Worm (Caenorhabditis elegans) whole organism, L1 larva: ENCODE results near the gene F14B8.4.
A peak's percentile ranks its signal among the peaks of the same experiment; 100 is the strongest.

Source experiments
- C04F5.9 ChIP-seq: sonication (generic microtip); optimal IDR thresholded peaks from 2 replicates; lab custom pipeline; 2016; ENCODE audit warnings: missing genetic modification characterization, missing compliant biosample characterization
- alr-1 ChIP-seq: fragments of 200-800 bp; sonication (Bioruptor generic); optimal IDR thresholded peaks from 2 replicates; lab custom pipeline; 2018; ENCODE audit warnings: borderline replicate concordance, mild to moderate bottlenecking, missing genetic modification characterization, missing compliant biosample characterization
- aly-2 ChIP-seq: fragments of 150-350 bp; optimal IDR thresholded peaks from 2 replicates; lab custom pipeline; 2014; ENCODE audit warnings: missing biosample characterization, missing genetic modification characterization
- ama-1 ChIP-seq: fragments of 150-350 bp; optimal IDR thresholded peaks from 2 replicates; lab custom pipeline; 2014
- blmp-1 ChIP-seq: fragments of 150-350 bp; optimal IDR thresholded peaks from 2 replicates; lab custom pipeline; 2014; ENCODE audit warnings: missing biosample characterization, missing genetic modification characterization
- ceh-63 ChIP-seq: fragments of 200-800 bp; sonication (Bioruptor generic); optimal IDR thresholded peaks from 2 replicates; lab custom pipeline; 2018; ENCODE audit warnings: mild to moderate bottlenecking, missing genetic modification characterization, missing compliant biosample characterization
- ceh-8 ChIP-seq: fragments of 200-800 bp; sonication (Bioruptor generic); optimal IDR thresholded peaks from 2 replicates; lab custom pipeline; 2018; ENCODE audit warnings: mild to moderate bottlenecking, missing genetic modification characterization, moderate library complexity, missing compliant biosample characterization
- dpl-1 ChIP-seq, 3 experiments: fragments of 150-350 bp in 2 of 3; sonication (generic microtip) in 1 of 3; optimal IDR thresholded peaks; 2 replicates each; lab custom pipeline; 2014 to 2017; ENCODE audit warnings: missing biosample characterization in 3 of 3, missing genetic modification characterization in 3 of 3, missing genetic modification reagents in 3 of 3
- efl-1 ChIP-seq, 4 experiments: fragments of 150-350 bp; optimal IDR thresholded peaks in 3 of 4; peaks in 1 of 4; 1 replicate in 1 of 4; 2 replicates in 3 of 4; lab custom pipeline; 2014; ENCODE audit warnings: missing biosample characterization in 2 of 4, missing genetic modification characterization in 2 of 4, missing genetic modification reagents in 2 of 4
- efl-3 ChIP-seq: fragments of 200-800 bp; sonication (Bioruptor generic); optimal IDR thresholded peaks from 2 replicates; lab custom pipeline; 2018; ENCODE audit warnings: mild to moderate bottlenecking, missing genetic modification characterization, missing compliant biosample characterization
- elt-2 ChIP-seq: sonication (generic microtip); optimal IDR thresholded peaks from 2 replicates; lab custom pipeline; 2016; ENCODE audit warnings: missing genetic modification characterization, mild to moderate bottlenecking, inconsistent platforms, missing compliant biosample characterization, missing genetic modification reagents
- elt-3 ChIP-seq, 6 experiments: fragments of 150-350 bp in 1 of 6; sonication (generic microtip); optimal IDR thresholded peaks; 2 replicates each; lab custom pipeline; 2017 to 2018; ENCODE audit warnings: missing biosample characterization in 6 of 6, missing genetic modification characterization in 6 of 6, inconsistent platforms in 1 of 6
- fkh-4 ChIP-seq: sonication (generic microtip); optimal IDR thresholded peaks from 2 replicates; lab custom pipeline; 2016; ENCODE audit warnings: missing compliant biosample characterization, missing genetic modification characterization, borderline replicate concordance
- fkh-8 ChIP-seq: sonication (generic microtip); optimal IDR thresholded peaks from 2 replicates; lab custom pipeline; 2016; ENCODE audit warnings: mild to moderate bottlenecking, missing genetic modification characterization, missing compliant biosample characterization
- grh-1 ChIP-seq: fragments of 200-800 bp; sonication (Bioruptor generic); IDR thresholded peaks from 2 replicates; pipeline ENCODE4 v1.3.6; 2022; ENCODE audit warnings: missing genetic modification reagents, missing genetic modification characterization, missing compliant biosample characterization
- hlh-4 ChIP-seq: sonication (generic microtip); optimal IDR thresholded peaks from 2 replicates; lab custom pipeline; 2016; ENCODE audit warnings: mild to moderate bottlenecking, missing genetic modification characterization, missing compliant biosample characterization
- jun-1 ChIP-seq: fragments of 150-350 bp; optimal IDR thresholded peaks from 2 replicates; lab custom pipeline; 2014; ENCODE audit warnings: missing biosample characterization, missing genetic modification reagents, missing genetic modification characterization
- lin-14 ChIP-seq: fragments of 200-800 bp; sonication (Bioruptor generic); optimal IDR thresholded peaks from 2 replicates; lab custom pipeline; 2018; ENCODE audit warnings: mild to moderate bottlenecking, missing genetic modification characterization, moderate library complexity, missing compliant biosample characterization
- lin-15B ChIP-seq: fragments of 150-350 bp; sonication (generic microtip); optimal IDR thresholded peaks from 3 replicates; lab custom pipeline; 2014; ENCODE audit warnings: missing biosample characterization, missing genetic modification characterization
- lin-35 ChIP-seq, 2 experiments: fragments of 150-350 bp; optimal IDR thresholded peaks; 2 replicates each; lab custom pipeline; 2014; ENCODE audit warnings: missing biosample characterization in 2 of 2, missing genetic modification characterization in 2 of 2, missing genetic modification reagents in 2 of 2
- lin-39 ChIP-seq: fragments of 150-350 bp; optimal IDR thresholded peaks from 2 replicates; lab custom pipeline; 2014; ENCODE audit warnings: missing biosample characterization, missing genetic modification reagents, missing genetic modification characterization
- lsy-2 ChIP-seq, 2 experiments: fragments of 150-350 bp; optimal IDR thresholded peaks; 2 replicates each; lab custom pipeline; 2014; ENCODE audit warnings: missing biosample characterization in 2 of 2, missing genetic modification characterization in 2 of 2
- mab-9 ChIP-seq: fragments of 200-800 bp; sonication (Bioruptor generic); IDR thresholded peaks from 2 replicates; pipeline ENCODE4 v1.3.6; 2022; ENCODE audit warnings: missing genetic modification reagents, missing genetic modification characterization, missing compliant biosample characterization
- nhr-12 ChIP-seq: sonication (generic microtip); optimal IDR thresholded peaks from 2 replicates; lab custom pipeline; 2017; ENCODE audit warnings: missing biosample characterization, missing genetic modification characterization
- nhr-20 ChIP-seq: sonication (generic microtip); optimal IDR thresholded peaks from 2 replicates; lab custom pipeline; 2016; ENCODE audit warnings: mild to moderate bottlenecking, missing genetic modification characterization, missing compliant biosample characterization
- nhr-47 ChIP-seq: sonication (generic microtip); optimal IDR thresholded peaks from 2 replicates; lab custom pipeline; 2016; ENCODE audit warnings: mild to moderate bottlenecking, missing genetic modification characterization, moderate library complexity, missing compliant biosample characterization
- nhr-71 ChIP-seq: sonication (generic microtip); optimal IDR thresholded peaks from 2 replicates; lab custom pipeline; 2016; ENCODE audit warnings: mild to moderate bottlenecking, missing genetic modification characterization, moderate library complexity, missing compliant biosample characterization
- nhr-84 ChIP-seq: sonication (generic microtip); optimal IDR thresholded peaks from 2 replicates; lab custom pipeline; 2017; ENCODE audit warnings: missing biosample characterization, missing genetic modification characterization
- nhr-85 ChIP-seq: sonication (generic microtip); peaks from one replicate; lab custom pipeline; 2016; ENCODE audit warnings: missing genetic modification characterization, inconsistent platforms, missing compliant biosample characterization
- pqm-1 ChIP-seq: sonication (generic microtip); optimal IDR thresholded peaks from 3 replicates; lab custom pipeline; 2017; ENCODE audit warnings: missing biosample characterization, missing genetic modification characterization
- snpc-4 ChIP-seq: fragments of 150-350 bp; optimal IDR thresholded peaks from 2 replicates; lab custom pipeline; 2014; ENCODE audit warnings: missing biosample characterization, missing genetic modification characterization
- sptf-1 ChIP-seq: fragments of 150-350 bp; optimal IDR thresholded peaks from 2 replicates; lab custom pipeline; 2014; ENCODE audit warnings: missing biosample characterization, missing genetic modification characterization
- tbx-2 ChIP-seq: sonication (generic microtip); optimal IDR thresholded peaks from 2 replicates; lab custom pipeline; 2016; ENCODE audit warnings: missing genetic modification characterization, missing compliant biosample characterization
- tlp-1 ChIP-seq: fragments of 150-350 bp; optimal IDR thresholded peaks from 2 replicates; lab custom pipeline; 2014; ENCODE audit warnings: missing biosample characterization, missing genetic modification characterization
- unc-62 ChIP-seq: fragments of 150-350 bp; optimal IDR thresholded peaks from 2 replicates; lab custom pipeline; 2014; ENCODE audit warnings: missing biosample characterization, missing genetic modification reagents, missing genetic modification characterization
- unc-98 ChIP-seq: fragments of 200-800 bp; sonication (Bioruptor generic); IDR thresholded peaks from 2 replicates; pipeline ENCODE4 v1.3.6; 2022; ENCODE audit warnings: missing genetic modification characterization, missing compliant biosample characterization
- vab-15 ChIP-seq: sonication (generic microtip); optimal IDR thresholded peaks from 2 replicates; lab custom pipeline; 2017; ENCODE audit warnings: missing genotype, mild to moderate bottlenecking, missing genetic modification characterization, missing compliant biosample characterization
- xbp-1 ChIP-seq: sonication (generic microtip); optimal IDR thresholded peaks from 2 replicates; lab custom pipeline; 2016; ENCODE audit warnings: missing genetic modification characterization, missing compliant biosample characterization
- zag-1 ChIP-seq: fragments of 150-350 bp; optimal IDR thresholded peaks from 2 replicates; lab custom pipeline; 2014; ENCODE audit warnings: missing biosample characterization, missing genetic modification characterization
- ztf-4 ChIP-seq: fragments of 150-350 bp; optimal IDR thresholded peaks from 2 replicates; lab custom pipeline; 2014; ENCODE audit warnings: missing biosample characterization, missing genetic modification characterization

Gene F14B8.4

ce11 chrX:6928578-6928977 is 28.8 kb upstream of the F14B8.4 start, which contains the start of gene F14B8.5:
Gene F14B8.5, minus strand, starts transcription at chrX:6928704.
- TF ChIP-seq nhr-20 (tag; lab: Kevin White, UChicago) (no peak), nhr-85 (tag; lab: Kevin White, UChicago) (peak; percentile 33), elt-2 (tag; lab: Kevin White, UChicago) (peak; percentile 48)

DNA sequence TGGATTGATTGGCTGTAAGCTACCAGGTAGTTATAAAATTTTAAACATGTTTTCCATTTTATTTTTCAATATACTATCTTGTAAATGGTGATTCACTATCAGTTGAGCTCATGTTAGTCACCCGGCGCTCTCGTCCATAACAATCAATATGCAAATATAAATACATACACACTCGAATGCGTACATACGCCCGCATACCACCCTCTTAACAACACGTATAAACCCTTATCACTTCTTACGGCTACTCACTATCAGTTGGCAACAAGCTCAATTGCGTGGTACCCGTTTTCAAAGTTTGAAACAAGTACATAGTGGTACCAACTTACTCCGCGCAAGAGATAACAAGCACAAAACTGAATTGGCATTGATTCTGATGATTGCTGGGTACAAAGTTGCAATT is 27.2 kb upstream of the F14B8.4 start:
- TF ChIP-seq nhr-12 (tag; lab: Kevin White, UChicago): no peak
- no peak for TF ChIP-seq alr-1 (tag; lab: Kevin White, UChicago)
- TF ChIP-seq lin-14: peak; percentile 2
- TF ChIP-seq mab-9: no peak
- peak; percentile 68 for TF ChIP-seq elt-2 (tag; lab: Kevin White, UChicago)
- no peak for TF ChIP-seq unc-62 (GFP tag; lab: Kevin White, UChicago)

DNA sequence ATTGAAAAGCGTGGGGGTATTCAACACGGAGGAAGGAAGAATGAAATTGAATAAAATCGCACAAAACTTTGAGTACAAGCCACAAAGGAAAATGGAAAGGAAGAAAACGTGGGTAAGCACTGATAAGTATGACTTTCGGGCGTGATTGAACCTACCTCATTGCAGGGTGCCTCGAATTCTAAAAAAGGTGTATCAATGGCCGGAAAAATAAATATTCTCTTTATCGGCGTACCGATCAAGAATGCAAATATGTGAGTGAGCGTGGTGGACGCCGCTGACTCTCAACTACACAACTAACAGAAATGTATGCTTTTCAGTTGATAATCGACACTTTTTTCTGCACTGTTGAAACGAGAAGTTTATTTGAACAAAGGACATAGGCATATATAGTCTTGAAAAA is 24.7 kb upstream of the F14B8.4 start, which contains the start of gene otpl-3:
Gene otpl-3 (minus strand): TSS at position 304 of the 400 bp plus-strand sequence.
- no peak for TF ChIP-seq pqm-1 (tag; lab: Kevin White, UChicago)
- no peak for TF ChIP-seq unc-98 (GFP tag; lab: Robert Waterston, UW)
- no peak for TF ChIP-seq ceh-63 (GFP tag; lab: Kevin White, UChicago)
- no peak for TF ChIP-seq vab-15 (tag; lab: Kevin White, UChicago)
- TF ChIP-seq ama-1 (lab: Kevin White, UChicago): no peak
- TF ChIP-seq hlh-4 (tag; lab: Kevin White, UChicago): no peak
- TF ChIP-seq elt-3 (tag; optimal IDR thresholded peaks at IDR 0.05; lab: Kevin White, UChicago): no peak
- peak in 1 of 2 experiments; percentile 14 for TF ChIP-seq lin-35 (GFP tag; optimal IDR thresholded peaks at IDR 0.05; lab: Kevin White, UChicago)
- peak; percentile 20 for TF ChIP-seq jun-1 (tag; lab: Kevin White, UChicago)
- no peak for TF ChIP-seq xbp-1 (tag; lab: Kevin White, UChicago)
- TF ChIP-seq blmp-1 (tag; lab: Kevin White, UChicago): no peak
- TF ChIP-seq tlp-1 (tag; lab: Kevin White, UChicago): no peak
- TF ChIP-seq fkh-4: no peak
- TF ChIP-seq grh-1 (GFP tag; lab: Robert Waterston, UW): no peak
- no peak for TF ChIP-seq zag-1
- TF ChIP-seq lin-14: peak; percentile 33
- no peak for TF ChIP-seq nhr-84 (tag; lab: Kevin White, UChicago)
- TF ChIP-seq efl-3 (GFP tag; lab: Kevin White, UChicago): no peak
- TF ChIP-seq aly-2 (tag; lab: Kevin White, UChicago): no peak
- TF ChIP-seq alr-1 (tag; lab: Kevin White, UChicago): no peak
- no peak for TF ChIP-seq dpl-1 (GFP tag; optimal IDR thresholded peaks at IDR 0.05; lab: Kevin White, UChicago)
- TF ChIP-seq elt-2 (tag; lab: Kevin White, UChicago): peak; percentile 81
- TF ChIP-seq lin-15B (tag; lab: Kevin White, UChicago): no peak
- no peak for TF ChIP-seq C04F5.9 (tag; lab: Kevin White, UChicago)
- TF ChIP-seq lin-39 (tag; lab: Kevin White, UChicago): no peak
- no peak for TF ChIP-seq snpc-4
- TF ChIP-seq lsy-2 (tag; optimal IDR thresholded peaks at IDR 0.05; lab: Kevin White, UChicago): no peak
- TF ChIP-seq ztf-4 (tag; lab: Kevin White, UChicago): no peak
- TF ChIP-seq unc-62 (GFP tag; lab: Kevin White, UChicago): no peak

- peak; percentile 63 for TF ChIP-seq elt-2 (tag; lab: Kevin White, UChicago)
- no peak for TF ChIP-seq ceh-8 (GFP tag; lab: Kevin White, UChicago)
- TF ChIP-seq, all 84 proteins: peak for 1
Measured at ce11 chrX:6920132-6920531, 20.4 kb upstream of the F14B8.4 start.

- TF ChIP-seq fkh-8 (tag; lab: Kevin White, UChicago) (peak; percentile 20), sptf-1 (tag; lab: Kevin White, UChicago) (no peak), lin-35 (GFP tag; optimal IDR thresholded peaks at IDR 0.05; lab: Kevin White, UChicago) (no peak), dpl-1 (GFP tag; optimal IDR thresholded peaks at IDR 0.05; lab: Kevin White, UChicago) (no peak), lsy-2 (tag; optimal IDR thresholded peaks at IDR 0.05; lab: Kevin White, UChicago) (no peak), efl-1 (optimal IDR thresholded peaks at IDR 0.05; lab: Kevin White, UChicago) (no peak), efl-1 (GFP tag; optimal IDR thresholded peaks at IDR 0.05 in 1 of 2; lab: Kevin White, UChicago) (no peak), nhr-85 (tag; lab: Kevin White, UChicago) (peak; percentile 76), mab-9 (no peak), nhr-20 (tag; lab: Kevin White, UChicago) (no peak), tbx-2 (tag; lab: Kevin White, UChicago) (peak; percentile 29), nhr-47 (tag; lab: Kevin White, UChicago) (peak; percentile 9), nhr-71 (peak; percentile 49), lin-14 (peak; percentile 69)
Measured at ce11 chrX:6916150-6916549, 16.4 kb upstream of the F14B8.4 start.
